Worm (Caenorhabditis elegans) whole organism, early embryonic: ENCODE measurements around the gene pdl-1.

Experiments
- F13C5.2 ChIP-seq: sonication (generic microtip); optimal IDR thresholded peaks from 2 replicates; lab custom pipeline; 2017; ENCODE audit warnings: mild to moderate bottlenecking, missing genetic modification characterization, inconsistent platforms, missing compliant biosample characterization
- aly-1 ChIP-seq: sonication (generic microtip); optimal IDR thresholded peaks from 2 replicates; lab custom pipeline; 2016; ENCODE audit warnings: missing genetic modification characterization, missing compliant biosample characterization
- ama-1 ChIP-seq: fragments of 150-350 bp; optimal IDR thresholded peaks from 2 replicates; lab custom pipeline; 2014
- flt-1 ChIP-seq: fragments of 200-800 bp; sonication (Bioruptor generic); IDR thresholded peaks from 2 replicates; pipeline ENCODE4 v1.3.6; 2022; ENCODE audit warnings: missing genetic modification characterization, missing compliant biosample characterization
- tbx-11 ChIP-seq: fragments of 200-800 bp; sonication (Bioruptor generic); IDR thresholded peaks from 2 replicates; pipeline ENCODE4 v1.3.6; 2022; ENCODE audit warnings: missing genetic modification characterization, missing compliant biosample characterization
- tbx-37 ChIP-seq: fragments of 200-800 bp; sonication (Bioruptor generic); conservative IDR thresholded peaks from 2 replicates; pipeline ENCODE4 v1.3.6; 2022; ENCODE audit warnings: missing genetic modification reagents, missing genetic modification characterization, missing compliant biosample characterization

DNA sequence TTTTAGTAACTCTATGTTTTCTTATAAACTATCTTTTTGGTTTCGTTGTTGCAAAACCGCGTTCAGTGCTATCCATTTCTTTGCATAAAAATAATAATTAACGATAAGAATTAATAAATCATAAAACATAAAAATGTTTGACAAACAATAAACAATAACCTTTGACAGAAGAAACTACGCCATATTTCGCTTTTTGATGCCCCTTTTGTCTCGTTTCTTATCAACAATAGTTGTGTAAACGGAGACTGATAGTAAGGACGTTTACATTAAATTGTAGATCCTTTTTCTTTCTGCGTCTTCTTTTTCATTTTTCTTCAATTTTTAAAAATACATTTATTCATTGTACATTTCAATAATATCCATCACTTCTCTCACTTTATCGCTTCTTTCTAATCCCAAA, 44.5 kb upstream of the pdl-1 start:
- TF ChIP-seq flt-1 (GFP tag; lab: Robert Waterston, UW) (no peak), ama-1 (lab: Kevin White, UChicago) (no peak), tbx-11 (GFP tag; lab: Robert Waterston, UW) (no peak), F13C5.2 (tag; lab: Kevin White, UChicago) (no peak), tbx-37 (GFP tag; lab: Robert Waterston, UW) (no peak), aly-1 (no peak)
